Fruit fly (Drosophila melanogaster) whole organism, prepupa: ENCODE measurements around the gene Fip1.

Experiments
- Blimp-1 ChIP-seq: fragments of 200-800 bp; sonication (Bioruptor generic); optimal IDR thresholded peaks from 3 replicates; lab custom pipeline; 2017; ENCODE audit warnings: missing biosample characterization, missing genetic modification characterization, mild to moderate bottlenecking, moderate library complexity, missing genetic modification reagents
- CG10631 ChIP-seq: fragments of 200-800 bp; sonication (Bioruptor generic); optimal IDR thresholded peaks from 2 replicates; lab custom pipeline; 2016; ENCODE audit warnings: missing biosample characterization, missing genetic modification characterization
- CG10669 ChIP-seq: fragments of 200-800 bp; sonication (Bioruptor generic); optimal IDR thresholded peaks from 3 replicates; lab custom pipeline; 2018; ENCODE audit warnings: missing biosample characterization, mild to moderate bottlenecking, missing genetic modification characterization, moderate library complexity
- CG11762 ChIP-seq: fragments of 200-800 bp; sonication (Bioruptor generic); optimal IDR thresholded peaks from 3 replicates; lab custom pipeline; 2016; ENCODE audit warnings: missing biosample characterization, missing genetic modification characterization; ENCODE audit not compliant: insufficient read depth
- CG11902 ChIP-seq: fragments of 200-800 bp; sonication (Bioruptor generic); optimal IDR thresholded peaks from 3 replicates; lab custom pipeline; 2016; ENCODE audit warnings: missing biosample characterization, missing genetic modification characterization
- CG15336 ChIP-seq: fragments of 200-800 bp; sonication (Bioruptor generic); IDR thresholded peaks from 2 replicates; pipeline ENCODE4 v1.3.6; 2022; ENCODE audit warnings: missing biosample characterization, missing genetic modification characterization
- CG1621 ChIP-seq: fragments of 200-800 bp; sonication (Bioruptor generic); optimal IDR thresholded peaks from 3 replicates; lab custom pipeline; 2018; ENCODE audit warnings: missing biosample characterization, mild to moderate bottlenecking, missing genetic modification characterization
- CG32006 ChIP-seq: fragments of 200-800 bp; sonication (Bioruptor generic); optimal IDR thresholded peaks from 3 replicates; lab custom pipeline; 2017; ENCODE audit warnings: missing biosample characterization, mild to moderate bottlenecking, missing genetic modification characterization
- CG3919 ChIP-seq: fragments of 200-800 bp; sonication (Bioruptor generic); optimal IDR thresholded peaks from 3 replicates; lab custom pipeline; 2016; ENCODE audit warnings: missing biosample characterization, missing genetic modification characterization
- CG6163 ChIP-seq: fragments of 200-800 bp; sonication (Bioruptor generic); IDR thresholded peaks from 3 replicates; pipeline ENCODE4 v1.3.6; 2022; ENCODE audit warnings: missing biosample characterization, missing genetic modification characterization
- CG6276 ChIP-seq: fragments of 200-800 bp; sonication (Bioruptor generic); optimal IDR thresholded peaks from 2 replicates; lab custom pipeline; 2017; ENCODE audit warnings: missing biosample characterization, mild to moderate bottlenecking, missing genetic modification characterization
- CG6792 ChIP-seq: fragments of 200-800 bp; sonication (Bioruptor generic); optimal IDR thresholded peaks from 3 replicates; lab custom pipeline; 2016; ENCODE audit warnings: missing biosample characterization, missing genetic modification characterization
- CG6808 ChIP-seq: fragments of 200-800 bp; sonication (Bioruptor generic); optimal IDR thresholded peaks from 3 replicates; lab custom pipeline; 2017; ENCODE audit warnings: missing biosample characterization, missing genetic modification characterization, mild to moderate bottlenecking, moderate library complexity, missing genetic modification reagents
- CG7368 ChIP-seq: fragments of 200-800 bp; sonication (Bioruptor generic); optimal IDR thresholded peaks from 3 replicates; lab custom pipeline; 2016; ENCODE audit warnings: missing biosample characterization, missing genetic modification characterization
- CG8119 ChIP-seq: fragments of 200-800 bp; sonication (Bioruptor generic); IDR thresholded peaks from 3 replicates; pipeline ENCODE4 v1.3.6; 2022; ENCODE audit warnings: missing biosample characterization, missing genetic modification characterization
- CG8632 ChIP-seq: fragments of 200-800 bp; sonication (Bioruptor generic); optimal IDR thresholded peaks from 3 replicates; lab custom pipeline; 2016; ENCODE audit warnings: missing biosample characterization, missing genetic modification characterization
- CG9139 ChIP-seq: fragments of 200-800 bp; sonication (Bioruptor generic); optimal IDR thresholded peaks from 3 replicates; lab custom pipeline; 2017; ENCODE audit warnings: missing biosample characterization, mild to moderate bottlenecking, missing genetic modification characterization
- Eip78C ChIP-seq: fragments of 200-800 bp; sonication (Bioruptor generic); peaks from one replicate; lab custom pipeline; 2016; ENCODE audit warnings: missing biosample characterization, missing genetic modification characterization
- Eip93F ChIP-seq: fragments of 200-800 bp; sonication (Bioruptor generic); optimal IDR thresholded peaks from 2 replicates; lab custom pipeline; 2016; ENCODE audit warnings: missing biosample characterization, mild to moderate bottlenecking, missing genetic modification characterization
- Gug ChIP-seq: fragments of 200-800 bp; sonication (Bioruptor generic); IDR thresholded peaks from 2 replicates; pipeline ENCODE4 v1.3.6; 2022; ENCODE audit warnings: missing biosample characterization, missing genetic modification characterization
- Hr39 ChIP-seq: fragments of 200-800 bp; sonication (Bioruptor generic); optimal IDR thresholded peaks from 2 replicates; lab custom pipeline; 2016; ENCODE audit warnings: missing biosample characterization, missing genetic modification characterization
- Hr4 ChIP-seq: fragments of 200-800 bp; sonication (Bioruptor generic); optimal IDR thresholded peaks from 3 replicates; lab custom pipeline; 2016; ENCODE audit warnings: missing biosample characterization, missing genetic modification characterization
- Met ChIP-seq: fragments of 200-800 bp; sonication (Bioruptor generic); optimal IDR thresholded peaks from 3 replicates; lab custom pipeline; 2016; ENCODE audit warnings: missing biosample characterization, missing genetic modification characterization
- Sox14 ChIP-seq: fragments of 200-800 bp; sonication (Bioruptor generic); optimal IDR thresholded peaks from 3 replicates; lab custom pipeline; 2016; ENCODE audit warnings: missing biosample characterization, missing genetic modification characterization
- Sox15 ChIP-seq: fragments of 200-800 bp; sonication (Bioruptor generic); optimal IDR thresholded peaks from 3 replicates; lab custom pipeline; 2016; ENCODE audit warnings: missing biosample characterization, missing genetic modification characterization
- achi ChIP-seq: fragments of 200-800 bp; sonication (Bioruptor generic); optimal IDR thresholded peaks from 3 replicates; lab custom pipeline; 2016; ENCODE audit warnings: missing biosample characterization, missing genetic modification characterization
- acj6 ChIP-seq: fragments of 200-800 bp; sonication (Bioruptor generic); optimal IDR thresholded peaks from 3 replicates; lab custom pipeline; 2016; ENCODE audit warnings: missing biosample characterization, missing genetic modification characterization
- cyc ChIP-seq: fragments of 200-800 bp; sonication (Bioruptor generic); optimal IDR thresholded peaks from 3 replicates; lab custom pipeline; 2016; ENCODE audit warnings: missing biosample characterization, missing genetic modification characterization
- dac ChIP-seq: fragments of 200-800 bp; sonication (Bioruptor generic); optimal IDR thresholded peaks from 2 replicates; lab custom pipeline; 2017; ENCODE audit warnings: missing biosample characterization, mild to moderate bottlenecking, missing genetic modification characterization
- dsx ChIP-seq: fragments of 200-800 bp; optimal IDR thresholded peaks from 3 replicates; lab custom pipeline; 2019; ENCODE audit warnings: missing biosample characterization, mild to moderate bottlenecking, missing genetic modification characterization, moderate library complexity; ENCODE audit not compliant: poor library complexity, severe bottlenecking
- eg ChIP-seq: fragments of 200-800 bp; sonication (Bioruptor generic); IDR thresholded peaks from 3 replicates; pipeline ENCODE4 v1.3.6; 2022; ENCODE audit warnings: missing biosample characterization, missing genetic modification characterization
- esn ChIP-seq: fragments of 200-800 bp; sonication (Bioruptor generic); optimal IDR thresholded peaks from 2 replicates; lab custom pipeline; 2016; ENCODE audit warnings: missing biosample characterization, mild to moderate bottlenecking, missing genetic modification characterization, moderate library complexity
- fd85E ChIP-seq: fragments of 200-800 bp; sonication (Bioruptor generic); optimal IDR thresholded peaks from 3 replicates; lab custom pipeline; 2016; ENCODE audit warnings: missing biosample characterization, missing genetic modification characterization
- fkh ChIP-seq: fragments of 200-800 bp; sonication (Bioruptor generic); optimal IDR thresholded peaks from 3 replicates; lab custom pipeline; 2017; ENCODE audit warnings: missing biosample characterization, mild to moderate bottlenecking, missing genetic modification characterization, moderate library complexity
- lz ChIP-seq: fragments of 200-800 bp; sonication (Bioruptor generic); optimal IDR thresholded peaks from 3 replicates; lab custom pipeline; 2016; ENCODE audit warnings: missing biosample characterization, missing genetic modification characterization
- net ChIP-seq: fragments of 200-800 bp; sonication (Bioruptor generic); optimal IDR thresholded peaks from 3 replicates; lab custom pipeline; 2016; ENCODE audit warnings: missing biosample characterization, missing genetic modification characterization
- pdm3 ChIP-seq: fragments of 200-800 bp; sonication (Bioruptor generic); optimal IDR thresholded peaks from 3 replicates; lab custom pipeline; 2016; ENCODE audit warnings: missing biosample characterization, missing genetic modification characterization
- salr ChIP-seq, 2 experiments: fragments of 200-800 bp; sonication (Bioruptor generic); optimal IDR thresholded peaks; 3 replicates each; lab custom pipeline; 2016 to 2018; ENCODE audit warnings: missing biosample characterization in 2 of 2, missing genetic modification characterization in 2 of 2, mild to moderate bottlenecking in 1 of 2
- spab ChIP-seq: fragments of 200-800 bp; sonication (Bioruptor generic); optimal IDR thresholded peaks from 2 replicates; lab custom pipeline; 2017; ENCODE audit warnings: missing biosample characterization, mild to moderate bottlenecking, missing genetic modification characterization, missing genetic modification reagents
- ss ChIP-seq, 2 experiments: fragments of 200-800 bp; sonication (Bioruptor generic); optimal IDR thresholded peaks; 2 replicates in 1 of 2; 3 replicates in 1 of 2; lab custom pipeline; 2017 to 2018; ENCODE audit warnings: mild to moderate bottlenecking in 2 of 2, missing biosample characterization in 2 of 2, missing genetic modification characterization in 2 of 2, moderate library complexity in 1 of 2
- topi ChIP-seq: fragments of 200-800 bp; sonication (Bioruptor generic); optimal IDR thresholded peaks from 3 replicates; lab custom pipeline; 2016; ENCODE audit warnings: missing biosample characterization, missing genetic modification characterization
- vri ChIP-seq: fragments of 200-800 bp; sonication (Bioruptor generic); optimal IDR thresholded peaks from 3 replicates; lab custom pipeline; 2016; ENCODE audit warnings: missing biosample characterization, mild to moderate bottlenecking, missing genetic modification characterization

The Fip1 gene

dm6 chr3R:4457625-4458024 lies 27.2 kb upstream of the Fip1 start:
- TF ChIP-seq eg (GFP tag; lab: Robert Waterston, UW), result no peak
- TF ChIP-seq fkh (GFP tag; lab: Kevin White, UChicago), result peak; percentile 63

dm6 chr3R:4458272-4458671 lies 26.5 kb upstream of the Fip1 start:
- no peak for TF ChIP-seq CG11762 (GFP tag; lab: Kevin White, UChicago)
- TF ChIP-seq CG10669 (GFP tag; lab: Kevin White, UChicago), result no peak
- TF ChIP-seq pdm3 (GFP tag; lab: Kevin White, UChicago), result no peak
- no peak for TF ChIP-seq CG1621 (tag; lab: Kevin White, UChicago)
- TF ChIP-seq CG9139 (GFP tag; lab: Kevin White, UChicago), result no peak
- no peak for TF ChIP-seq CG6792 (GFP tag; lab: Kevin White, UChicago)
- no peak for TF ChIP-seq fd85E (GFP tag; lab: Kevin White, UChicago)

dm6 chr3R:4462783-4463182 lies 22.0 kb upstream of the Fip1 start, which contains the start of gene CG31522:
CG31522 (minus strand) TSS chr3R:4462883.
- TF ChIP-seq CG10631 (GFP tag; lab: Kevin White, UChicago), result no peak
- TF ChIP-seq Eip78C (GFP tag; lab: Kevin White, UChicago), result peak; percentile 34
- TF ChIP-seq CG6808 (GFP tag; lab: Kevin White, UChicago), result no peak
- TF ChIP-seq CG1621 (tag; lab: Kevin White, UChicago), result peak; percentile 26
- TF ChIP-seq CG8632 (GFP tag; lab: Kevin White, UChicago), result no peak

- TF ChIP-seq Blimp-1 (GFP tag; lab: Kevin White, UChicago), result no peak
- TF ChIP-seq fkh (GFP tag; lab: Kevin White, UChicago), result peak; percentile 62
Measured at dm6 chr3R:4466894-4467293, 17.9 kb upstream of the Fip1 start.

- TF ChIP-seq CG9139 (GFP tag; lab: Kevin White, UChicago) (peak; percentile 44), eg (GFP tag; lab: Robert Waterston, UW) (0 out of 3 replicates have a peak, but pooled peaks have one; percentile 26), CG11902 (GFP tag; lab: Kevin White, UChicago) (no peak), Hr39 (GFP tag; lab: Kevin White, UChicago) (no peak), spab (GFP tag; lab: Kevin White, UChicago) (peak; percentile 36), Met (GFP tag; lab: Kevin White, UChicago) (no peak), CG32006 (GFP tag; lab: Kevin White, UChicago) (no peak), dsx (GFP tag; lab: Kevin White, UChicago) (no peak), CG15336 (GFP tag; lab: Robert Waterston, UW) (no peak), Hr4 (no peak), CG6276 (no peak), CG3919 (no peak), fd85E (GFP tag; lab: Kevin White, UChicago) (no peak), vri (GFP tag; lab: Kevin White, UChicago) (no peak), CG6792 (GFP tag; lab: Kevin White, UChicago) (no peak), fkh (GFP tag; lab: Kevin White, UChicago) (no peak), dac (no peak), Gug (GFP tag; lab: Robert Waterston, UW) (no peak), topi (GFP tag; lab: Kevin White, UChicago) (peak; percentile 1), Sox15 (no peak), Eip93F (no peak), cyc (GFP tag; lab: Kevin White, UChicago) (no peak), acj6 (GFP tag; lab: Kevin White, UChicago) (no peak), esn (GFP tag; lab: Kevin White, UChicago) (no peak), net (no peak), CG8119 (GFP tag; lab: Robert Waterston, UW) (no peak), achi (no peak), CG11762 (GFP tag; lab: Kevin White, UChicago) (no peak), salr (GFP tag; optimal IDR thresholded peaks at IDR 0.05; lab: Kevin White, UChicago) (no peak), lz (GFP tag; lab: Kevin White, UChicago) (no peak), ss (GFP tag; optimal IDR thresholded peaks at IDR 0.05; lab: Kevin White, UChicago) (peak; percentile 37 to 57), CG6163 (GFP tag; lab: Robert Waterston, UW) (no peak), Sox14 (GFP tag; lab: Kevin White, UChicago) (peak; percentile 17), CG7368 (GFP tag; lab: Kevin White, UChicago) (no peak), Eip78C (GFP tag; lab: Kevin White, UChicago) (peak; percentile 41)
Measured at dm6 chr3R:4468926-4469325, 15.9 kb upstream of the Fip1 start.
